Worm (Caenorhabditis elegans) whole organism, L2 larva: ENCODE measurements around the gene ZK402.5.

Experiments used
- mdl-1 ChIP-seq, 2 experiments: fragments of 150-350 bp in 1 of 2; sonication (generic microtip) in 1 of 2; optimal IDR thresholded peaks; 2 replicates each; lab custom pipeline; 2017; ENCODE audit warnings: missing biosample characterization in 2 of 2, missing genetic modification characterization in 2 of 2
- ztf-4 ChIP-seq: fragments of 150-350 bp; optimal IDR thresholded peaks from 2 replicates; lab custom pipeline; 2014; ENCODE audit warnings: missing biosample characterization, missing genetic modification characterization

- TF ChIP-seq ztf-4 (tag; lab: Kevin White, UChicago): no peak
- TF ChIP-seq mdl-1 (tag; optimal IDR thresholded peaks at IDR 0.05; lab: Kevin White, UChicago): no peak
Observed at ce11 chrX:1441602-1442183, 40.5 kb upstream of the ZK402.5 start.
